Fruit fly (Drosophila melanogaster): Measurements from ENCODE around the gene Tango6.
A peak's percentile ranks its signal among the peaks of the same experiment; 100 is the strongest.

Tango6 gene

DNA sequence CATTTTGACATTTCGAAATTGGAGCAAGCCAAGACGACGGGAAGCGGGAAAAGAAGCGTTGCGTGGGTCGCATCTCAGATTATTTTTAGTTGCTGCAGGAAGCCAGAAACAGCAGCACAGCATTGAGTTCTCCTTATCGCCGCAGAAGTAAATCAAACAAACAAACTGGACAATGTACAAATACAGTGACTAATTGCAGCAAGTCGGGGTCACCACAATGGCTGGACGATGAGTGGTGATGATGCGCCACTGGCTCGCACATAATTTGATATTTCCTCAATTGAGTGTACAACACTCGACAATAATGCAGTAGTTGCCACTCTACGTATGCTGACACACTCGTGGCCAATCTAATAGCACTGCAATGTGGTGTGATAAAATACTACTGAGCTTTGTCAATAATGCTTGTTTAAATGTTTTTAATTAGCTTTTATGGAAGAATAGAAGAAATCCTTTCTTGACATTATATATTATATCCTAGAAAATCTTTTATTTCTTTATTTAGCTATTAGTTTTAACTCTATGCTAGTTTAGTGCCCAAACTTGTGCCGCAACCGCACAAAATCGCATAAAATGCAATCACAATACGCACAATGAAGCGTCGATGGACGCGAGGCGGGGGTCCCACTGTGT is 13.2 kb downstream of the Tango6 start (continued):
- TF ChIP-seq CG32772 (GFP tag; IDR thresholded peaks at IDR 0.05) (no peak), Med (GFP tag) (peak; percentile 64), Sox100B (GFP tag; optimal IDR thresholded peaks at IDR 0.05) (peak; percentile 45), CG8290 (GFP tag; optimal IDR thresholded peaks at IDR 0.05) (no peak), CG8290 (tag; optimal IDR thresholded peaks at IDR 0.05) (no peak), rib (GFP tag; IDR thresholded peaks at IDR 0.05) (no peak), E2f1 (GFP tag; IDR thresholded peaks at IDR 0.05) (no peak), CG17568 (GFP tag; optimal IDR thresholded peaks at IDR 0.05) (no peak), CG8765 (GFP tag; IDR thresholded peaks at IDR 0.05) (no peak), Ets97D (GFP tag; optimal IDR thresholded peaks at IDR 0.05) (no peak), ssp (GFP tag; IDR thresholded peaks at IDR 0.05) (no peak), Hr51 (GFP tag; optimal IDR thresholded peaks at IDR 0.05) (peak in 1 of 2 experiments; percentile 58), ase (GFP tag; IDR thresholded peaks at IDR 0.05) (no peak), CG12236 (GFP tag; optimal IDR thresholded peaks at IDR 0.05) (no peak), Neu2 (GFP tag; optimal IDR thresholded peaks at IDR 0.05; ENCODE audit: borderline replicate concordance) (no peak), Sox102F (GFP tag; optimal IDR thresholded peaks at IDR 0.05) (peak; percentile 69), Stat92E (GFP tag; optimal IDR thresholded peaks at IDR 0.05) (no peak), Vsx1 (GFP tag; optimal IDR thresholded peaks at IDR 0.05) (peak; percentile 36), YL-1 (GFP tag; optimal IDR thresholded peaks at IDR 0.05) (no peak), Lhr (GFP tag; optimal IDR thresholded peaks at IDR 0.05) (no peak), jigr1 (GFP tag; IDR thresholded peaks at IDR 0.05) (no peak), Hey (tag; optimal IDR thresholded peaks at IDR 0.05) (no peak), lola (GFP tag; optimal IDR thresholded peaks at IDR 0.05) (peak in 1 of 3 experiments; percentile 40), ara (GFP tag; IDR thresholded peaks at IDR 0.05) (peak; percentile 69; the same call in 1 of the 2 replicates), CG13123 (GFP tag; optimal IDR thresholded peaks at IDR 0.05) (no peak), CG9817 (tag; optimal IDR thresholded peaks at IDR 0.05) (no peak), bab2 (GFP tag; optimal IDR thresholded peaks at IDR 0.05) (no peak), CG10979 (tag; optimal IDR thresholded peaks at IDR 0.05) (peak; percentile 64), Deaf1 (tag; optimal IDR thresholded peaks at IDR 0.05) (no peak), Nf-YC (tag; optimal IDR thresholded peaks at IDR 0.05) (no peak), bsh (GFP tag; optimal IDR thresholded peaks at IDR 0.05) (peak; percentile 65 to 75), jing (GFP tag; optimal IDR thresholded peaks at IDR 0.05) (no peak), mld (GFP tag; IDR thresholded peaks at IDR 0.05; ENCODE audit: partially characterized antibody) (no peak), dimm (GFP tag; IDR thresholded peaks at IDR 0.05) (no peak), gem (tag; optimal IDR thresholded peaks at IDR 0.05) (peak; percentile 69), CG11560 (tag; IDR thresholded peaks at IDR 0.05) (no peak), Atf-2 (GFP tag; optimal IDR thresholded peaks at IDR 0.05) (no peak), CrebB (tag; optimal IDR thresholded peaks at IDR 0.05) (no peak), Drgx (GFP tag; IDR thresholded peaks at IDR 0.05) (peak; percentile 85), ems (GFP tag; optimal IDR thresholded peaks at IDR 0.05) (no peak), H2.0 (GFP tag; IDR thresholded peaks at IDR 0.05) (peak; percentile 38; the same call in 1 of the 2 replicates), Dek (tag; optimal IDR thresholded peaks at IDR 0.05) (no peak), Dll (GFP tag; IDR thresholded peaks at IDR 0.05; ENCODE audit: partially characterized antibody) (no peak), onecut (GFP tag; IDR thresholded peaks at IDR 0.05) (no peak), HmgZ (tag; optimal IDR thresholded peaks at IDR 0.05) (no peak), odd (GFP tag; optimal IDR thresholded peaks at IDR 0.05) (no peak), vvl (GFP tag; IDR thresholded peaks at IDR 0.05) (peak; percentile 60; the same call in 1 of the 2 replicates), CG13624 (GFP tag; optimal IDR thresholded peaks at IDR 0.05) (no peak), CG11504 (tag; optimal IDR thresholded peaks at IDR 0.05) (peak; percentile 47), sima (GFP tag; optimal IDR thresholded peaks at IDR 0.05) (no peak)
